Worm (Caenorhabditis elegans): ENCODE results near the gene cutl-12.
A peak's percentile ranks its signal among the peaks of the same experiment; 100 is the strongest.

Gene cutl-12

ce11 chrII:8612470-8612869 lies 21.8 kb downstream of the cutl-12 start, which contains the start of gene T22C8.1:
TSS of gene T22C8.1 (plus strand) at chrII:8612770.
- no peak for TF ChIP-seq gmeb-2 (tag; optimal IDR thresholded peaks at IDR 0.05)
- no peak for TF ChIP-seq hlh-15 (tag; optimal IDR thresholded peaks at IDR 0.05)
- TF ChIP-seq ref-2 (tag; optimal IDR thresholded peaks at IDR 0.05) = no peak
- no peak for TF ChIP-seq pat-9 (tag; optimal IDR thresholded peaks at IDR 0.05)
- TF ChIP-seq T23F11.4 (GFP tag; optimal IDR thresholded peaks at IDR 0.05) = no peak
- no peak for TF ChIP-seq pqm-1 (tag; optimal IDR thresholded peaks at IDR 0.05)
- TF ChIP-seq K02D7.2 (tag; optimal IDR thresholded peaks at IDR 0.05) = no peak
- no peak for TF ChIP-seq zip-5 (tag; optimal IDR thresholded peaks at IDR 0.05)
- no peak for TF ChIP-seq dve-1 (tag; optimal IDR thresholded peaks at IDR 0.05)
- TF ChIP-seq ceh-2 (tag; optimal IDR thresholded peaks at IDR 0.05) = no peak
- no peak for TF ChIP-seq pha-4 (tag; optimal IDR thresholded peaks at IDR 0.05)
- no peak for TF ChIP-seq hlh-6 (tag; optimal IDR thresholded peaks at IDR 0.05)
- no peak for TF ChIP-seq fax-1 (tag; optimal IDR thresholded peaks at IDR 0.05)
- TF ChIP-seq elt-2 (tag; optimal IDR thresholded peaks at IDR 0.05) = no peak

DNA sequence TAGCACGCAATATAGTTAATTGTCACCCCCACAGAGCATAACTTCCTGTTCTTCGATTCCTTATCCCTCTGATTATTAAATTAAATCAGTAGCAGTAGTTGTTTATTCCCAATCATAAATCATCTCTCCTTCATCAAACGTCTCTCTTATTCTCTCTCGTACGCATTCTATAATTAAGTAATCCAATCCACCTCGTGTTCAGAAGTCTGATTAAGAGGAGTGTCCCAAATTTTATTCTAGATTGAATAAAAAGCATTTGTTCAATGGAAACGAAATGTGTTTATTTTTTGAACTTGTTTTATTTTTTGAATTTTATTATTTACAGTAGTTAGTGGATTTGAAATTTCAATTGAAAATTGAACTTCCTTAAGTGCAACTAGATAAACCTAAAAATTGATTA lies 23.0 kb downstream of the cutl-12 start:
- TF ChIP-seq unc-42 (tag; optimal IDR thresholded peaks at IDR 0.05) = peak; percentile 53
- no peak for TF ChIP-seq madf-2 (tag; optimal IDR thresholded peaks at IDR 0.05)
- no peak for TF ChIP-seq ceh-6 (GFP tag; optimal IDR thresholded peaks at IDR 0.05)

DNA sequence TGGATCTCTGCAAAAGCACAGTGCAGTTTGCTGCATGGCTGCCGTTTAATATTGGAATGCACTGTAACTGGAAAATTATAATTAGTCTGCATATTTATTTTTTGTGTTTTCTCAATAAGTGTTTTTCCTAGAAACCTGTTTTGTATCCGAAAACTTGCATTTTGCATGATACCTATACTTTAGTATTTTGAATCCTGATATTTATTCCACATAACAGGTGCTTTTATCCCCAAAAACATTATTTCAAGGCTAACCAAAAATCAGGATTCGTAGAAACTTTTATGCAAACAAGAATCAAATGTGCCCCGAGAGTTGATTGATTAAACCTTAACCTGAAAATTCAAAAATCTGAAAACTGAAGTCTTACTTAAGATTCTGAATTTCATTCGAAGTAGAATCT lies 23.7 kb downstream of the cutl-12 start:
- TF ChIP-seq pat-9 (tag; optimal IDR thresholded peaks at IDR 0.05) (no peak), ztf-16 (tag; optimal IDR thresholded peaks at IDR 0.05) (no peak), ceh-2 (tag; optimal IDR thresholded peaks at IDR 0.05) (no peak), ceh-30 (tag; optimal IDR thresholded peaks at IDR 0.05) (no peak), eyg-1 (tag; optimal IDR thresholded peaks at IDR 0.05) (no peak)

DNA sequence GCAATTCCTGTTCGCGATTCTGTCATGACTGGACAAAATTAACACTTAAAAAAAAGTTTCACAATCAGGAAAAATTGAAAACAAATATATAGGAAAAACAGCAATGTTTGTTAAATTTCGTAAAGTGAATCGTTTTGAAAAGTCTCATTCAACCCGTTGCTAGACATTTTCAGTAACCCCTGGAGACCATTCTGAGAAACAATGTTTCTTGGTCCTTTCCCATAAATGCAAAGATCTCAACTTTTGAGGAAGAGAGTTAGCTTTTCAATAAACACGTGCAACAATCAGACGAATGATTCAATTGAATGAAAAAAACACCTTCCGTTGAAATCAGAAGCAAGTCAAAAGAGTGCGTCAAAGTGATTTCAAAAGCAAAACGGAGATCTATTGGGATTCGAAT lies 24.2 kb downstream of the cutl-12 start, which contains the start of gene F28C6.9:
Gene F28C6.9, minus strand, starts transcription at position 101 of the 400 bp plus-strand sequence.
- TF ChIP-seq hlh-13 (GFP tag; optimal IDR thresholded peaks at IDR 0.05) = no peak
- no peak for TF ChIP-seq zip-5 (tag; optimal IDR thresholded peaks at IDR 0.05)
- no peak for TF ChIP-seq unc-86 (tag; optimal IDR thresholded peaks at IDR 0.05)
- no peak for TF ChIP-seq ceh-14 (tag; optimal IDR thresholded peaks at IDR 0.05)
- TF ChIP-seq K02D7.2 (tag; optimal IDR thresholded peaks at IDR 0.05) = no peak
- TF ChIP-seq ceh-48 (tag; optimal IDR thresholded peaks at IDR 0.05) = no peak
- no peak for TF ChIP-seq odd-2 (tag; optimal IDR thresholded peaks at IDR 0.05)
- no peak for TF ChIP-seq hlh-8 (tag; optimal IDR thresholded peaks at IDR 0.05)

DNA sequence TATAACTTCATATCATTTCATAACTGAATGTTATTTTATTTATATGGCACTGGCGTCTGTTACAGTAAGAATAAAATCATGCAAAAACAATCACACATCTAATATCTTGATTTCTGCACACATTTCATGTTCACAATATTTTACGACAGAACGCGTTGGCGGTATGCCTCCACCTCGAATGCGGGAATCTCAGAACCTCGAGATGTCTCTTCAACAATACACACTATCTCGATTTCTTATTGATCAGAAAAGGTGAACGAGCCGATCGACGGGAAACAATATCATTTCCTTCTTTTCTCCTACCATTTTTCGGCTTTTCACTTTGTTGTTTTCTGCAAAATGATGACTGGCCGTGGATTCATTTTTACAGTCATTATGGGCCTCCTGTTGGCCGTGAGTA lies 26.6 kb downstream of the cutl-12 start, which contains the start of gene F28C6.10:
Gene F28C6.10, plus strand, starts transcription at position 301 of the 400 bp plus-strand sequence.
- TF ChIP-seq rnt-1 (tag; optimal IDR thresholded peaks at IDR 0.05) = no peak
- TF ChIP-seq T23F11.4 (GFP tag; optimal IDR thresholded peaks at IDR 0.05) = no peak
- no peak for TF ChIP-seq ztf-16 (tag; optimal IDR thresholded peaks at IDR 0.05)
- TF ChIP-seq pha-2 (tag; optimal IDR thresholded peaks at IDR 0.05) = no peak
- TF ChIP-seq zip-5 (tag; optimal IDR thresholded peaks at IDR 0.05) = no peak
- no peak for TF ChIP-seq ref-2 (tag; optimal IDR thresholded peaks at IDR 0.05)
- no peak for TF ChIP-seq hlh-15 (tag; optimal IDR thresholded peaks at IDR 0.05)

ce11 chrII:8606549-8606948 lies 27.7 kb downstream of the cutl-12 start, which contains the start of gene F28C6.8:
TSS of gene F28C6.8 (plus strand) at chrII:8606849.
- no peak for TF ChIP-seq unc-55 (GFP tag; optimal IDR thresholded peaks at IDR 0.05)
- TF ChIP-seq syd-9 (tag; optimal IDR thresholded peaks at IDR 0.05) = no peak
- TF ChIP-seq dmd-4 (tag; optimal IDR thresholded peaks at IDR 0.05; ENCODE audit: borderline replicate concordance) = no peak
- no peak for TF ChIP-seq Y22D7AL.16 (tag; optimal IDR thresholded peaks at IDR 0.05)
- TF ChIP-seq tbx-2 (tag; optimal IDR thresholded peaks at IDR 0.05) = no peak
- no peak for TF ChIP-seq unc-86 (tag; optimal IDR thresholded peaks at IDR 0.05)
- no peak for TF ChIP-seq fax-1 (tag; optimal IDR thresholded peaks at IDR 0.05)
